Fruit fly (Drosophila melanogaster) whole organism, embryonic: ENCODE data around the gene CG4278.
A peak's percentile ranks its signal among the peaks of the same experiment; 100 is the strongest.

Experiments used
- ATbp ChIP-seq: fragments of 200-800 bp; sonication (Bioruptor generic); optimal IDR thresholded peaks from 2 replicates; lab custom pipeline; 2017; ENCODE audit warnings: missing biosample characterization, mild to moderate bottlenecking, missing genetic modification characterization, missing genetic modification reagents
- Ada2b ChIP-seq: fragments of 200-800 bp; sonication (Bioruptor generic); IDR thresholded peaks from 2 replicates; pipeline ENCODE4 v1.3.6; 2022; ENCODE audit warnings: missing biosample characterization, missing genetic modification characterization
- Adf1 ChIP-seq: fragments of 200-800 bp; sonication (Bioruptor generic); IDR thresholded peaks from 2 replicates; pipeline ENCODE4 v1.3.6; 2022; ENCODE audit warnings: missing biosample characterization, missing genetic modification characterization
- CG10267 ChIP-seq: fragments of 200-800 bp; sonication (Bioruptor generic); optimal IDR thresholded peaks from 2 replicates; lab custom pipeline; 2018; ENCODE audit warnings: missing biosample characterization, mild to moderate bottlenecking, missing genetic modification characterization, moderate library complexity
- CG10274 ChIP-seq: fragments of 200-800 bp; sonication (Bioruptor generic); optimal IDR thresholded peaks from 3 replicates; lab custom pipeline; 2017; ENCODE audit warnings: missing biosample characterization, mild to moderate bottlenecking, missing genetic modification characterization
- CG12104 ChIP-seq: fragments of 200-800 bp; sonication (Bioruptor generic); optimal IDR thresholded peaks from 3 replicates; lab custom pipeline; 2016; ENCODE audit warnings: missing biosample characterization, missing genetic modification characterization
- CG12299 ChIP-seq: fragments of 200-800 bp; sonication (Bioruptor generic); optimal IDR thresholded peaks from 2 replicates; lab custom pipeline; 2018; ENCODE audit warnings: missing biosample characterization, mild to moderate bottlenecking, missing genetic modification characterization
- CG12942 ChIP-seq: fragments of 200-800 bp; sonication (Bioruptor generic); optimal IDR thresholded peaks from 3 replicates; lab custom pipeline; 2016; ENCODE audit warnings: missing biosample characterization, missing genetic modification characterization
- CG15269 ChIP-seq: fragments of 200-800 bp; sonication (Bioruptor generic); optimal IDR thresholded peaks from 2 replicates; lab custom pipeline; 2018; ENCODE audit warnings: missing biosample characterization, mild to moderate bottlenecking, missing genetic modification characterization, moderate library complexity
- CG15479 ChIP-seq: fragments of 200-800 bp; sonication (Bioruptor generic); optimal IDR thresholded peaks from 3 replicates; lab custom pipeline; 2019; ENCODE audit warnings: missing biosample characterization, mild to moderate bottlenecking, missing genetic modification characterization, moderate library complexity
- CG16813 ChIP-seq: fragments of 200-800 bp; sonication (Bioruptor generic); IDR thresholded peaks from 3 replicates; pipeline ENCODE4 v1.3.6; 2022; ENCODE audit warnings: missing biosample characterization, missing genetic modification characterization; ENCODE audit not compliant: partially characterized antibody
- CG17328 ChIP-seq: fragments of 200-800 bp; sonication (Bioruptor generic); IDR thresholded peaks from 2 replicates; pipeline ENCODE4 v1.3.6; 2022; ENCODE audit warnings: missing biosample characterization, missing genetic modification characterization
- CG17361 ChIP-seq: fragments of 200-800 bp; sonication (Bioruptor generic); IDR thresholded peaks from 3 replicates; pipeline ENCODE4 v1.3.6; 2022; ENCODE audit warnings: missing biosample characterization, missing genetic modification characterization
- CG17568 ChIP-seq: fragments of 200-800 bp; sonication (Bioruptor generic); optimal IDR thresholded peaks from 2 replicates; lab custom pipeline; 2018; ENCODE audit warnings: missing biosample characterization, mild to moderate bottlenecking, missing genetic modification characterization, moderate library complexity
- CG2120 ChIP-seq: fragments of 200-800 bp; sonication (Bioruptor generic); optimal IDR thresholded peaks from 3 replicates; lab custom pipeline; 2016; ENCODE audit warnings: missing biosample characterization, missing genetic modification characterization
- CG2129 ChIP-seq: fragments of 200-800 bp; sonication (Bioruptor generic); IDR thresholded peaks from 2 replicates; pipeline ENCODE4 v1.3.6; 2022; ENCODE audit warnings: missing biosample characterization, missing genetic modification characterization; ENCODE audit not compliant: partially characterized antibody
- CG4282 ChIP-seq: fragments of 200-800 bp; sonication (Bioruptor generic); optimal IDR thresholded peaks from 2 replicates; lab custom pipeline; 2016; ENCODE audit warnings: missing biosample characterization, missing genetic modification characterization
- CG6813 ChIP-seq: fragments of 200-800 bp; sonication (Bioruptor generic); optimal IDR thresholded peaks from 2 replicates; lab custom pipeline; 2017; ENCODE audit warnings: missing biosample characterization, missing genetic modification characterization, mild to moderate bottlenecking, moderate library complexity, missing genetic modification reagents
- CG7963 ChIP-seq: fragments of 200-800 bp; sonication (Bioruptor generic); IDR thresholded peaks from 3 replicates; pipeline ENCODE4 v1.3.6; 2022; ENCODE audit warnings: missing biosample characterization, missing genetic modification characterization; ENCODE audit not compliant: partially characterized antibody
- CoRest ChIP-seq: fragments of 200-800 bp; sonication (Bioruptor generic); optimal IDR thresholded peaks from 3 replicates; lab custom pipeline; 2018; ENCODE audit warnings: missing biosample characterization, mild to moderate bottlenecking, missing genetic modification characterization, moderate library complexity
- Ets65A ChIP-seq: fragments of 200-800 bp; sonication (Bioruptor generic); peaks from one replicate; lab custom pipeline; 2016; ENCODE audit warnings: missing biosample characterization, missing genetic modification characterization
- Fer3 ChIP-seq: fragments of 200-800 bp; sonication (Bioruptor generic); optimal IDR thresholded peaks from 2 replicates; lab custom pipeline; 2018; ENCODE audit warnings: missing biosample characterization, mild to moderate bottlenecking, missing genetic modification characterization, moderate library complexity
- HLH4C ChIP-seq: fragments of 200-800 bp; sonication (Bioruptor generic); IDR thresholded peaks from 3 replicates; pipeline ENCODE4 v1.3.6; 2022; ENCODE audit warnings: missing biosample characterization, missing genetic modification characterization; ENCODE audit not compliant: partially characterized antibody
- Hey ChIP-seq: fragments of 200-800 bp; sonication (Bioruptor generic); optimal IDR thresholded peaks from 3 replicates; lab custom pipeline; 2018; ENCODE audit warnings: missing biosample characterization, mild to moderate bottlenecking, missing genetic modification characterization
- HmgZ ChIP-seq: fragments of 200-800 bp; sonication (Bioruptor generic); optimal IDR thresholded peaks from 2 replicates; lab custom pipeline; 2018; ENCODE audit warnings: missing biosample characterization, mild to moderate bottlenecking, missing genetic modification characterization
- Hmx ChIP-seq: fragments of 200-800 bp; sonication (Bioruptor generic); optimal IDR thresholded peaks from 2 replicates; lab custom pipeline; 2016; ENCODE audit warnings: missing biosample characterization, missing genetic modification characterization
- Lhr ChIP-seq: fragments of 200-800 bp; sonication (Bioruptor generic); optimal IDR thresholded peaks from 3 replicates; lab custom pipeline; 2017; ENCODE audit warnings: mild to moderate bottlenecking, missing biosample characterization, missing genetic modification reagents, missing genetic modification characterization
- Med ChIP-seq: fragments of 200-800 bp; sonication (Bioruptor generic); peaks from one replicate; lab custom pipeline; 2016; ENCODE audit warnings: missing biosample characterization, missing genetic modification characterization, mild to moderate bottlenecking, inconsistent platforms, moderate library complexity
- NC2α ChIP-seq: fragments of 200-800 bp; sonication (Bioruptor generic); optimal IDR thresholded peaks from 2 replicates; lab custom pipeline; 2016; ENCODE audit warnings: missing biosample characterization, missing genetic modification characterization
- Nf-YC ChIP-seq: fragments of 200-800 bp; optimal IDR thresholded peaks from 3 replicates; lab custom pipeline; 2019; ENCODE audit warnings: missing biosample characterization, mild to moderate bottlenecking, missing genetic modification characterization, moderate library complexity
- NfI ChIP-seq: fragments of 200-800 bp; sonication (Bioruptor generic); optimal IDR thresholded peaks from 3 replicates; lab custom pipeline; 2018; ENCODE audit warnings: missing biosample characterization, mild to moderate bottlenecking, missing genetic modification characterization, moderate library complexity
- Pdp1 ChIP-seq, 2 experiments: fragments of 200-800 bp; sonication (Bioruptor generic); optimal IDR thresholded peaks; 3 replicates each; lab custom pipeline; 2016; ENCODE audit warnings: missing biosample characterization in 2 of 2, missing genetic modification characterization in 2 of 2, mild to moderate bottlenecking in 1 of 2, moderate library complexity in 1 of 2
- Six4 ChIP-seq: fragments of 200-800 bp; sonication (Bioruptor generic); optimal IDR thresholded peaks from 2 replicates; lab custom pipeline; 2016; ENCODE audit warnings: missing biosample characterization, missing genetic modification characterization
- Sox100B ChIP-seq: fragments of 200-800 bp; sonication (Bioruptor generic); optimal IDR thresholded peaks from 3 replicates; lab custom pipeline; 2018; ENCODE audit warnings: missing biosample characterization, mild to moderate bottlenecking, missing genetic modification characterization
- Stat92E ChIP-seq, 3 experiments: fragments of >200 bp in 2 of 3; fragments of 200-800 bp in 1 of 3; sonication (Bioruptor generic) in 1 of 3; optimal IDR thresholded peaks; 2 replicates each; lab custom pipeline; 2017 to 2019; ENCODE audit warnings: missing biosample characterization in 3 of 3, missing genetic modification characterization in 3 of 3, mild to moderate bottlenecking in 1 of 3, moderate library complexity in 1 of 3
- Xbp1 ChIP-seq: fragments of 200-800 bp; sonication (Bioruptor generic); optimal IDR thresholded peaks from 3 replicates; lab custom pipeline; 2016; ENCODE audit warnings: missing biosample characterization, mild to moderate bottlenecking, missing genetic modification characterization
- ash1 ChIP-seq: fragments of 200-800 bp; sonication (Bioruptor generic); optimal IDR thresholded peaks from 2 replicates; lab custom pipeline; 2018; ENCODE audit warnings: missing biosample characterization, mild to moderate bottlenecking, missing genetic modification characterization
- cwo ChIP-seq: fragments of 200-800 bp; sonication (Bioruptor generic); optimal IDR thresholded peaks from 3 replicates; lab custom pipeline; 2017; ENCODE audit warnings: missing biosample characterization, missing genetic modification characterization, mild to moderate bottlenecking, moderate library complexity, missing genetic modification reagents
- fd102C ChIP-seq: fragments of 200-800 bp; sonication (Bioruptor generic); optimal IDR thresholded peaks from 2 replicates; lab custom pipeline; 2018; ENCODE audit warnings: missing biosample characterization, mild to moderate bottlenecking, missing genetic modification characterization, moderate library complexity
- fd3F ChIP-seq: fragments of 200-800 bp; sonication (Bioruptor generic); optimal IDR thresholded peaks from 2 replicates; lab custom pipeline; 2018; ENCODE audit warnings: missing biosample characterization, mild to moderate bottlenecking, missing genetic modification characterization, moderate library complexity
- kay ChIP-seq: fragments of 200-800 bp; sonication (Bioruptor generic); optimal IDR thresholded peaks from 2 replicates; lab custom pipeline; 2016; ENCODE audit warnings: missing biosample characterization, missing genetic modification characterization
- nau ChIP-seq: fragments of 200-800 bp; sonication (Bioruptor generic); optimal IDR thresholded peaks from 3 replicates; lab custom pipeline; 2017; ENCODE audit warnings: missing biosample characterization, mild to moderate bottlenecking, missing genetic modification characterization, missing genetic modification reagents
- p53 ChIP-seq: fragments of 200-800 bp; sonication (Bioruptor generic); optimal IDR thresholded peaks from 2 replicates; lab custom pipeline; 2016; ENCODE audit warnings: missing biosample characterization, missing genetic modification characterization
- sens ChIP-seq: fragments of 200-800 bp; sonication (Bioruptor generic); peaks from one replicate; lab custom pipeline; 2016; ENCODE audit warnings: missing biosample characterization, missing genetic modification characterization
- tin ChIP-seq: fragments of 200-800 bp; sonication (Bioruptor generic); optimal IDR thresholded peaks from 3 replicates; lab custom pipeline; 2016; ENCODE audit warnings: missing biosample characterization, missing genetic modification characterization
- trem ChIP-seq: fragments of 200-800 bp; optimal IDR thresholded peaks from 3 replicates; lab custom pipeline; 2019; ENCODE audit warnings: missing biosample characterization, mild to moderate bottlenecking, missing genetic modification characterization, moderate library complexity
- zen2 ChIP-seq: fragments of 200-800 bp; sonication (Bioruptor generic); IDR thresholded peaks from 3 replicates; pipeline ENCODE4 v1.3.6; 2022; ENCODE audit warnings: missing biosample characterization, missing genetic modification characterization; ENCODE audit not compliant: partially characterized antibody
- zfh1 ChIP-seq: fragments of 200-800 bp; sonication (Bioruptor generic); IDR thresholded peaks from 3 replicates; pipeline ENCODE4 v1.3.6; 2022; ENCODE audit warnings: missing biosample characterization, missing genetic modification characterization

Gene CG4278

DNA sequence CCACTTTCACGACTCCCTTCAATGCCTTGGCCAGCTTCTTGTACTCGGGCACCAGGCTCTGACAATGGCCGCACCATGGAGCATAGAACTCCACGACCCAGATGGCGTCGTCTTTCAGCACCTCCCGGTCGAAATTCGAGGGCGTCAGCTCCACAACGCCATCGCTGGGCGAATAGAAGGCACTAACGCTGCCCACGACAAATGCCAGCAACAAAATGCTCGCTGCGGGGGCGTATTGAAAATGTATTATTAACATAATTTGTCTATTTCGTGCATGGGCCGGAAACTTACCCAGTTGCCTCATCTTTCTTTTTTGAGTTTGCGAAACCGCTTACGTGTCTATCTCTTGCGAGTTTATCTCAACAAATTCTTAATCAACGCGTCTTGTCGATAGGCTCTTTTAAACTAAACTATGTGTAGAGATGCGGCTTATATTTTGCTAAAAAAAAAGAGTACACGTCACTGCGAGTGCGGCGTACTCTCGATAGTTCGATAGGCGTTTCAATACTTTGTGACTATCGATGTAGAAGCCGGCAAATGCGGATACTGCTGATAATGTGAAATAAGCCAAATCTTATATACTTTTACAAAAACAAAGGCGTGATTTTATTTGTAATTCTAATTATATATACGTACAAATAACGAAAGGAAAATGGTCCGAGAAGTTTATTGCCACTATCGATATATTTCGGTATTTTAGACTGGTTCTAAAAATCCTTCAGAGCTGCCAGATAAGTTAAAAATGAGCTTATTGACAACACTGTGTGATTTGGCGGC lies 29.6 kb downstream of the CG4278 start, which contains the start of gene CaBP1 (continued):
- TF ChIP-seq CG17361 (GFP tag; lab: Robert Waterston, UW) (no peak), CG16813 (peak; percentile 95), Stat92E (GFP tag; optimal IDR thresholded peaks at IDR 0.05; lab: Kevin White, UChicago) (peak in 1 of 3 experiments; percentile 58), CG12942 (GFP tag; lab: Kevin White, UChicago) (no peak), ATbp (GFP tag; lab: Kevin White, UChicago) (no peak), CG10267 (peak; percentile 87), CG2129 (peak; percentile 97), cwo (GFP tag; lab: Kevin White, UChicago) (no peak), Med (GFP tag; lab: Kevin White, UChicago) (peak; percentile 71), Lhr (GFP tag; lab: Kevin White, UChicago) (peak; percentile 42), CG15269 (tag; lab: Kevin White, UChicago) (no peak), trem (tag; lab: Kevin White, UChicago) (peak; percentile 64), CG17568 (GFP tag; lab: Kevin White, UChicago) (no peak), CG2120 (GFP tag; lab: Kevin White, UChicago) (no peak), fd102C (GFP tag; lab: Kevin White, UChicago) (no peak), CG12299 (peak; percentile 8), Adf1 (GFP tag; lab: Robert Waterston, UW) (no peak), CG4282 (GFP tag; lab: Kevin White, UChicago) (no peak), CG6813 (GFP tag; lab: Kevin White, UChicago) (no peak), CG10274 (GFP tag; lab: Kevin White, UChicago) (no peak), Xbp1 (GFP tag; lab: Kevin White, UChicago) (peak; percentile 97), kay (GFP tag; lab: Kevin White, UChicago) (no peak), ash1 (GFP tag; lab: Kevin White, UChicago) (no peak), tin (GFP tag; lab: Kevin White, UChicago) (no peak), sens (GFP tag; lab: Kevin White, UChicago) (peak; percentile 85), Ada2b (GFP tag; lab: Robert Waterston, UW) (no peak), CG7963 (GFP tag; lab: Robert Waterston, UW) (peak; percentile 84), nau (GFP tag; lab: Kevin White, UChicago) (no peak), zen2 (GFP tag; lab: Robert Waterston, UW) (peak; percentile 93; the same call in 2 of the 3 replicates), CG15479 (GFP tag; lab: Kevin White, UChicago) (no peak), Pdp1 (GFP tag; optimal IDR thresholded peaks at IDR 0.05; lab: Kevin White, UChicago) (peak in 1 of 2 experiments; percentile 25), Six4 (no peak), Ets65A (no peak), CG12104 (GFP tag; lab: Kevin White, UChicago) (no peak), Hmx (GFP tag; lab: Kevin White, UChicago) (no peak), zfh1 (no peak), p53 (GFP tag; lab: Kevin White, UChicago) (no peak), Hey (no peak), HmgZ (tag; lab: Kevin White, UChicago) (no peak), fd3F (GFP tag; lab: Kevin White, UChicago) (no peak), HLH4C (GFP tag; lab: Robert Waterston, UW) (peak; percentile 93), Fer3 (tag; lab: Kevin White, UChicago) (no peak), NC2α (no peak), Sox100B (GFP tag; lab: Kevin White, UChicago) (no peak), NfI (GFP tag; lab: Kevin White, UChicago) (no peak), Nf-YC (tag; lab: Kevin White, UChicago) (peak; percentile 24), CoRest (peak; percentile 18), CG17328 (GFP tag; lab: Robert Waterston, UW) (no peak)
